Worm (Caenorhabditis elegans) whole organism, young adult: ENCODE measurements around the gene clec-140.

ENCODE experiments used
- B0035.1 ChIP-seq: sonication (generic microtip); optimal IDR thresholded peaks from 2 replicates; lab custom pipeline; 2016; ENCODE audit warnings: missing genetic modification characterization, mild to moderate bottlenecking, missing compliant biosample characterization, missing genotype, missing genetic modification reagents
- B0261.1 ChIP-seq: sonication (generic microtip); optimal IDR thresholded peaks from 2 replicates; lab custom pipeline; 2016; ENCODE audit warnings: mild to moderate bottlenecking, missing genetic modification characterization, moderate library complexity, missing compliant biosample characterization
- B0336.3 ChIP-seq: fragments of 200-800 bp; sonication (Bioruptor generic); IDR thresholded peaks from 2 replicates; pipeline ENCODE4 v1.3.6; 2022; ENCODE audit warnings: missing genetic modification characterization, missing compliant biosample characterization
- D2030.7 ChIP-seq: fragments of 200-800 bp; sonication (Bioruptor generic); IDR thresholded peaks from 2 replicates; pipeline ENCODE4 v1.3.6; 2022; ENCODE audit warnings: missing genetic modification reagents, missing genetic modification characterization, missing compliant biosample characterization
- F10E7.11 ChIP-seq: sonication (generic microtip); optimal IDR thresholded peaks from 2 replicates; lab custom pipeline; 2017; ENCODE audit warnings: mild to moderate bottlenecking, missing genetic modification characterization, moderate library complexity, missing compliant biosample characterization
- F33H1.4 ChIP-seq: fragments of 200-800 bp; sonication (Bioruptor generic); IDR thresholded peaks from 2 replicates; pipeline ENCODE4 v1.3.6; 2022; ENCODE audit warnings: missing genetic modification reagents, missing genetic modification characterization, missing compliant biosample characterization
- F52B5.7 ChIP-seq: sonication (generic microtip); optimal IDR thresholded peaks from 2 replicates; lab custom pipeline; 2016; ENCODE audit warnings: mild to moderate bottlenecking, missing genetic modification characterization, missing compliant biosample characterization
- K11D2.4 ChIP-seq: fragments of 200-800 bp; sonication (Bioruptor generic); IDR thresholded peaks from 2 replicates; pipeline ENCODE4 v1.3.6; 2022; ENCODE audit warnings: missing genetic modification reagents, missing genetic modification characterization, missing compliant biosample characterization
- Y53G8AR.9 ChIP-seq: fragments of 200-800 bp; sonication (Bioruptor generic); conservative IDR thresholded peaks from 2 replicates; pipeline ENCODE4 v1.3.6; 2022; ENCODE audit warnings: missing genetic modification reagents, missing genetic modification characterization, missing compliant biosample characterization
- Y79H2A.3 ChIP-seq: fragments of 200-800 bp; sonication (Bioruptor generic); conservative IDR thresholded peaks from 2 replicates; pipeline ENCODE4 v1.3.6; 2022; ENCODE audit warnings: missing genetic modification reagents, missing genetic modification characterization, missing compliant biosample characterization
- Y95B8A.8 ChIP-seq: fragments of 200-800 bp; sonication (Bioruptor generic); IDR thresholded peaks from 2 replicates; pipeline ENCODE4 v1.3.6; 2022; ENCODE audit warnings: missing genetic modification reagents, missing genetic modification characterization, missing compliant biosample characterization
- ama-1 ChIP-seq, 3 experiments: fragments of 150-350 bp in 1 of 3; sonication (generic microtip) in 2 of 3; optimal IDR thresholded peaks; 2 replicates each; lab custom pipeline; 2014 to 2018; ENCODE audit warnings: missing biosample characterization in 2 of 3, missing genetic modification characterization in 2 of 3, missing genetic modification reagents in 2 of 3
- aptf-2 ChIP-seq: fragments of 200-800 bp; sonication (Bioruptor generic); conservative IDR thresholded peaks from 2 replicates; pipeline ENCODE4 v1.3.6; 2022; ENCODE audit warnings: missing genetic modification reagents, missing genetic modification characterization, missing compliant biosample characterization
- atf-7 ChIP-seq: sonication (generic microtip); optimal IDR thresholded peaks from 2 replicates; lab custom pipeline; 2017; ENCODE audit warnings: mild to moderate bottlenecking, missing genetic modification characterization, missing compliant biosample characterization
- attf-3 ChIP-seq: fragments of 200-800 bp; sonication (Bioruptor generic); conservative IDR thresholded peaks from 2 replicates; pipeline ENCODE4 v1.3.6; 2022; ENCODE audit warnings: missing genetic modification reagents, missing genetic modification characterization, missing compliant biosample characterization
- attf-5 ChIP-seq: fragments of 200-800 bp; sonication (Bioruptor generic); optimal IDR thresholded peaks from 2 replicates; lab custom pipeline; 2018; ENCODE audit warnings: mild to moderate bottlenecking, missing genetic modification characterization, missing compliant biosample characterization
- ccch-3 ChIP-seq: fragments of 200-800 bp; sonication (Bioruptor generic); optimal IDR thresholded peaks from 2 replicates; lab custom pipeline; 2018; ENCODE audit warnings: mild to moderate bottlenecking, missing genetic modification characterization, missing compliant biosample characterization
- ceh-27 ChIP-seq: fragments of 200-800 bp; sonication (Bioruptor generic); optimal IDR thresholded peaks from 2 replicates; lab custom pipeline; 2018; ENCODE audit warnings: mild to moderate bottlenecking, missing genetic modification characterization, moderate library complexity, missing compliant biosample characterization
- ceh-91 ChIP-seq: fragments of 200-800 bp; sonication (Bioruptor generic); IDR thresholded peaks from 2 replicates; pipeline ENCODE4 v1.3.6; 2022; ENCODE audit warnings: missing genetic modification reagents, missing genetic modification characterization, missing compliant biosample characterization
- dox-1 ChIP-seq: fragments of 200-800 bp; sonication (Bioruptor generic); IDR thresholded peaks from 2 replicates; pipeline ENCODE4 v1.3.6; 2022; ENCODE audit warnings: missing genetic modification reagents, missing genetic modification characterization, missing compliant biosample characterization
- efl-1 ChIP-seq: fragments of 150-350 bp; optimal IDR thresholded peaks from 2 replicates; lab custom pipeline; 2014; ENCODE audit warnings: missing biosample characterization, missing genetic modification reagents, missing genetic modification characterization
- egl-18 ChIP-seq: fragments of 200-800 bp; sonication (Bioruptor generic); IDR thresholded peaks from 2 replicates; pipeline ENCODE4 v1.3.6; 2022; ENCODE audit warnings: missing genetic modification reagents, missing genetic modification characterization, missing compliant biosample characterization
- ets-4 ChIP-seq: fragments of 200-800 bp; sonication (Bioruptor generic); optimal IDR thresholded peaks from 2 replicates; lab custom pipeline; 2018; ENCODE audit warnings: mild to moderate bottlenecking, missing genetic modification characterization, missing compliant biosample characterization
- hlh-12 ChIP-seq: sonication (generic microtip); optimal IDR thresholded peaks from 2 replicates; lab custom pipeline; 2016; ENCODE audit warnings: missing genetic modification characterization, missing compliant biosample characterization
- hlh-26 ChIP-seq: fragments of 200-800 bp; sonication (Bioruptor generic); conservative IDR thresholded peaks from 2 replicates; pipeline ENCODE4 v1.3.6; 2022; ENCODE audit warnings: missing genetic modification reagents, missing genetic modification characterization, missing compliant biosample characterization
- hrde-1 ChIP-seq: sonication (generic microtip); optimal IDR thresholded peaks from 2 replicates; lab custom pipeline; 2016; ENCODE audit warnings: missing genetic modification characterization, mild to moderate bottlenecking, missing compliant biosample characterization, moderate library complexity, missing genotype, missing genetic modification reagents, borderline replicate concordance
- hsf-1 ChIP-seq: fragments of 200-800 bp; sonication (Bioruptor generic); IDR thresholded peaks from 2 replicates; pipeline ENCODE4 v1.3.6; 2022; ENCODE audit warnings: missing genetic modification reagents, missing genetic modification characterization, missing compliant biosample characterization
- let-526 ChIP-seq: fragments of 200-800 bp; sonication (Bioruptor generic); IDR thresholded peaks from 2 replicates; pipeline ENCODE4 v1.3.6; 2022; ENCODE audit warnings: missing genetic modification reagents, missing genetic modification characterization, missing compliant biosample characterization
- let-607 ChIP-seq, 2 experiments: fragments of 200-800 bp in 1 of 2; sonication (Bioruptor generic) in 1 of 2; sonication (generic microtip) in 1 of 2; optimal IDR thresholded peaks; 2 replicates each; lab custom pipeline; 2016 to 2018; ENCODE audit warnings: mild to moderate bottlenecking in 2 of 2, missing compliant biosample characterization in 2 of 2, missing genetic modification characterization in 2 of 2, moderate library complexity in 2 of 2, missing genotype in 1 of 2
- lin-40 ChIP-seq: sonication (generic microtip); optimal IDR thresholded peaks from 2 replicates; lab custom pipeline; 2016; ENCODE audit warnings: missing genetic modification characterization, mild to moderate bottlenecking, missing compliant biosample characterization, missing genotype, missing genetic modification reagents
- lin-54 ChIP-seq: fragments of 200-800 bp; sonication (Bioruptor generic); optimal IDR thresholded peaks from 2 replicates; lab custom pipeline; 2018; ENCODE audit warnings: mild to moderate bottlenecking, missing genetic modification characterization, missing compliant biosample characterization
- lir-1 ChIP-seq: fragments of 200-800 bp; sonication (Bioruptor generic); conservative IDR thresholded peaks from 2 replicates; pipeline ENCODE4 v1.3.6; 2022; ENCODE audit warnings: missing genetic modification reagents, missing genetic modification characterization, missing compliant biosample characterization
- nfya-2 ChIP-seq: fragments of 200-800 bp; sonication (Bioruptor generic); IDR thresholded peaks from 2 replicates; pipeline ENCODE4 v1.3.6; 2022; ENCODE audit warnings: missing genetic modification reagents, missing genetic modification characterization, missing compliant biosample characterization
- nhr-179 ChIP-seq: sonication (generic microtip); optimal IDR thresholded peaks from 2 replicates; lab custom pipeline; 2016; ENCODE audit warnings: mild to moderate bottlenecking, missing genetic modification characterization, missing compliant biosample characterization
- nhr-80 ChIP-seq: sonication (generic microtip); optimal IDR thresholded peaks from 2 replicates; lab custom pipeline; 2016; ENCODE audit warnings: missing genetic modification characterization, missing compliant biosample characterization
- pbrm-1 ChIP-seq: fragments of 200-800 bp; sonication (Bioruptor generic); IDR thresholded peaks from 2 replicates; pipeline ENCODE4 v1.3.6; 2022; ENCODE audit warnings: missing genetic modification reagents, missing genetic modification characterization, missing compliant biosample characterization
- sdz-38 ChIP-seq: sonication (generic microtip); optimal IDR thresholded peaks from 2 replicates; lab custom pipeline; 2016; ENCODE audit warnings: missing genotype, missing genetic modification characterization, missing compliant biosample characterization
- snpc-1.3 ChIP-seq: sonication (generic microtip); optimal IDR thresholded peaks from 2 replicates; lab custom pipeline; 2017; ENCODE audit warnings: missing genetic modification characterization, mild to moderate bottlenecking, missing compliant biosample characterization, antibody characterized with exemption, moderate library complexity, missing genotype, missing genetic modification reagents; ENCODE audit not compliant: insufficient read depth
- snpc-4 ChIP-seq, 5 experiments: fragments of 150-350 bp in 1 of 5; sonication (generic microtip) in 4 of 5; optimal IDR thresholded peaks; 2 replicates each; lab custom pipeline; 2014 to 2018; ENCODE audit warnings: missing genetic modification characterization in 5 of 5, missing biosample characterization in 3 of 5, antibody characterized with exemption in 2 of 5, mild to moderate bottlenecking in 2 of 5, missing compliant biosample characterization in 2 of 5, missing genotype in 2 of 5, moderate library complexity in 2 of 5, missing genetic modification reagents in 1 of 5
- somi-1 ChIP-seq: fragments of 200-800 bp; sonication (Bioruptor generic); optimal IDR thresholded peaks from 2 replicates; lab custom pipeline; 2018; ENCODE audit warnings: mild to moderate bottlenecking, missing genetic modification characterization, missing compliant biosample characterization
- tlf-1 ChIP-seq: fragments of 200-800 bp; sonication (Bioruptor generic); optimal IDR thresholded peaks from 2 replicates; lab custom pipeline; 2018; ENCODE audit warnings: mild to moderate bottlenecking, missing genetic modification characterization, missing compliant biosample characterization
- unc-130 ChIP-seq: sonication (generic microtip); optimal IDR thresholded peaks from 2 replicates; lab custom pipeline; 2016; ENCODE audit warnings: missing genetic modification reagents, missing genetic modification characterization, missing compliant biosample characterization
- xnd-1 ChIP-seq: sonication (generic microtip); optimal IDR thresholded peaks from 2 replicates; lab custom pipeline; 2016; ENCODE audit warnings: missing genotype, missing genetic modification reagents, missing genetic modification characterization, missing compliant biosample characterization
- zim-3 ChIP-seq: sonication (generic microtip); optimal IDR thresholded peaks from 2 replicates; lab custom pipeline; 2017; ENCODE audit warnings: mild to moderate bottlenecking, missing genetic modification characterization, moderate library complexity, missing compliant biosample characterization
- ztf-3 ChIP-seq: fragments of 200-800 bp; sonication (Bioruptor generic); optimal IDR thresholded peaks from 2 replicates; lab custom pipeline; 2018; ENCODE audit warnings: mild to moderate bottlenecking, missing genetic modification characterization, missing compliant biosample characterization

clec-140 gene

ce11 chrII:4706359-4706871 lies 33.6 kb downstream of the clec-140 start, which contains the start of the genes F10G7.9 and tsn-1 (continued):
- TF ChIP-seq let-526 (GFP tag; lab: Robert Waterston, UW) (no peak), Y95B8A.8 (no peak), B0035.1 (tag; lab: Kevin White, UChicago) (no peak), attf-3 (GFP tag; lab: Robert Waterston, UW) (no peak), efl-1 (peak; percentile 40), dox-1 (GFP tag; lab: Robert Waterston, UW) (peak; percentile 88), F33H1.4 (peak; percentile 92), aptf-2 (GFP tag; lab: Robert Waterston, UW) (no peak), let-607 (tag; optimal IDR thresholded peaks at IDR 0.05; lab: Kevin White, UChicago) (peak; percentile 98 to 99), snpc-1.3 (tag; lab: Kevin White, UChicago) (peak; percentile 47), atf-7 (no peak), B0261.1 (tag; lab: Kevin White, UChicago) (no peak), lin-40 (tag; lab: Kevin White, UChicago) (no peak), K11D2.4 (GFP tag; lab: Robert Waterston, UW) (no peak), nhr-80 (peak; percentile 77), xnd-1 (tag; lab: Kevin White, UChicago) (peak; percentile 12), somi-1 (GFP tag; lab: Kevin White, UChicago) (no peak), hlh-12 (tag; lab: Kevin White, UChicago) (no peak), zim-3 (tag; lab: Kevin White, UChicago) (no peak), hlh-26 (GFP tag; lab: Robert Waterston, UW) (no peak), snpc-4 (GFP tag; optimal IDR thresholded peaks at IDR 0.05; lab: Kevin White, UChicago) (no peak), snpc-4 (tag; optimal IDR thresholded peaks at IDR 0.05; lab: Kevin White, UChicago) (peak in 3 of 4 experiments; percentile 7 to 53 (median 28))
- TF ChIP-seq, all 124 proteins: peak for 28

ce11 chrII:4710120-4710519 lies 37.3 kb downstream of the clec-140 start, which contains the start of gene tag-151:
Gene tag-151, plus strand, starts transcription at chrII:4710277.
- peak; percentile 45 for TF ChIP-seq F10E7.11
- TF ChIP-seq D2030.7 (GFP tag; lab: Robert Waterston, UW) = no peak
- peak; percentile 9 for TF ChIP-seq tlf-1 (GFP tag; lab: Kevin White, UChicago)
- TF ChIP-seq nhr-179 (tag; lab: Kevin White, UChicago) = no peak
- TF ChIP-seq F33H1.4 = no peak
- no peak; the same call in 1 of the 2 replicates for TF ChIP-seq hsf-1 (GFP tag; lab: Robert Waterston, UW)
- peak; percentile 23 for TF ChIP-seq xnd-1 (tag; lab: Kevin White, UChicago)
- peak; percentile 16 for TF ChIP-seq F52B5.7 (tag; lab: Kevin White, UChicago)
- no peak for TF ChIP-seq snpc-4 (GFP tag; optimal IDR thresholded peaks at IDR 0.05; lab: Kevin White, UChicago)
- TF ChIP-seq snpc-4 (tag; optimal IDR thresholded peaks at IDR 0.05; lab: Kevin White, UChicago) = peak in 2 of 4 experiments; percentile 13 to 29
- no peak for TF ChIP-seq sdz-38 (tag; lab: Kevin White, UChicago)
- no peak for TF ChIP-seq ztf-3 (GFP tag; lab: Kevin White, UChicago)
- TF ChIP-seq pbrm-1 (GFP tag; lab: Robert Waterston, UW) = no peak
- TF ChIP-seq lir-1 = no peak
- TF ChIP-seq attf-5 (GFP tag; lab: Kevin White, UChicago) = no peak
- TF ChIP-seq egl-18 (GFP tag; lab: Robert Waterston, UW) = no peak
- peak; percentile 43 for TF ChIP-seq lin-54 (GFP tag; lab: Kevin White, UChicago)
- TF ChIP-seq hrde-1 (tag; lab: Kevin White, UChicago) = peak; percentile 77
- TF ChIP-seq Y53G8AR.9 (GFP tag; lab: Robert Waterston, UW) = 0 out of 2 replicates have a peak, but pooled peaks have one; percentile 61
- TF ChIP-seq Y79H2A.3 = no peak
- TF ChIP-seq Y95B8A.8 = 0 out of 2 replicates have a peak, but pooled peaks have one; percentile 8
- TF ChIP-seq unc-130 = peak; percentile 46
- 0 out of 2 replicates have a peak, but pooled peaks have one; percentile 31 for TF ChIP-seq nfya-2 (GFP tag; lab: Robert Waterston, UW)
- TF ChIP-seq ceh-27 (GFP tag; lab: Kevin White, UChicago) = no peak
- no peak for TF ChIP-seq let-526 (GFP tag; lab: Robert Waterston, UW)
- TF ChIP-seq ama-1 (optimal IDR thresholded peaks at IDR 0.05; lab: Kevin White, UChicago) = no peak
- peak in 1 of 2 experiments; percentile 71 for TF ChIP-seq ama-1 (GFP tag; optimal IDR thresholded peaks at IDR 0.05; lab: Kevin White, UChicago)
- peak; percentile 66; the same call in 1 of the 2 replicates for TF ChIP-seq B0336.3
- no peak for TF ChIP-seq ccch-3 (GFP tag; lab: Kevin White, UChicago)
- TF ChIP-seq ets-4 (GFP tag; lab: Kevin White, UChicago) = no peak
- no peak for TF ChIP-seq ceh-91
